Worm (Caenorhabditis elegans) whole organism, L3 larva: ENCODE results near the gene F07G11.3.
"Not testable (repeated sequence)": the region's sequence is repeated elsewhere in the genome, so short reads cannot be mapped to it uniquely, and the experiment has no call there.

Experiments used
- ceh-28 ChIP-seq: fragments of 150-350 bp; optimal IDR thresholded peaks from 2 replicates; lab custom pipeline; 2014; ENCODE audit warnings: missing biosample characterization, missing genetic modification reagents, missing genetic modification characterization
- eor-1 ChIP-seq, 2 experiments: fragments of 150-350 bp; optimal IDR thresholded peaks; 2 replicates each; lab custom pipeline; 2014 to 2018; ENCODE audit warnings: missing biosample characterization in 2 of 2, missing genetic modification characterization in 2 of 2
- unc-39 ChIP-seq: sonication (generic microtip); optimal IDR thresholded peaks from 4 replicates; lab custom pipeline; 2017; ENCODE audit warnings: missing biosample characterization, missing genetic modification characterization

F07G11.3 gene

ce11 chrV:7345494-7345893 lies 46.9 kb downstream of the F07G11.3 start, which contains the start of gene nhr-147:
TSS of gene nhr-147 (plus strand) at chrV:7345794.
- not testable (repeated sequence) for TF ChIP-seq eor-1 (tag; optimal IDR thresholded peaks at IDR 0.05; lab: Kevin White, UChicago); unc-39 (tag; lab: Kevin White, UChicago); ceh-28 (tag; lab: Kevin White, UChicago)

- no peak for TF ChIP-seq unc-39 (tag; lab: Kevin White, UChicago)
Observed at ce11 chrV:7349541-7349940, 51.0 kb downstream of the F07G11.3 start, which contains the start of gene nhr-149. TSS of gene nhr-149 (minus strand) at chrV:7349641.
